Worm (Caenorhabditis elegans): ENCODE results near the gene dyn-1.

The dyn-1 gene

DNA sequence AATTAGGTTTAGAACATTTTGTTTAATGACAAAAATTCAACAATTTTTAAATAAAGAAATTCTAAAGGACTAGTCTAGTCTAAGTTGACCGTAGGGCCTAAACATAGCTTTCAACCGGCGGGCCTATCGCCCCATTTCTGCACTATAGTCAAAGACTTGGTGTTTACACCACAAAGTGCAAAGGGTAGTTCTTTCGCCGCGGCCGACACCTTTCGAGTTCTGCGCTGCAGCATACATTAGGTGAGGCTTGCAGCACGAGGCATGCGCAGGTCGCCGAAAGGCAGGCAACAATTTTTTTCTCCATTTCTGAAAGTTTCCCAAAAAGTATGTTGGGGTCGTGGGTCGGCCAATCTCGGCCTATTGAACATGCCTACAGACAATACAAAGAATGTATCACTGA lies 40.2 kb upstream of the dyn-1 start:
- TF ChIP-seq egl-27 (tag; optimal IDR thresholded peaks at IDR 0.05) (no peak), fos-1 (tag; optimal IDR thresholded peaks at IDR 0.05) (no peak), eor-1 (tag; optimal IDR thresholded peaks at IDR 0.05) (no peak), snpc-4 (tag; optimal IDR thresholded peaks at IDR 0.05) (no peak), nhr-76 (tag; optimal IDR thresholded peaks at IDR 0.05) (no peak), nhr-23 (tag; optimal IDR thresholded peaks at IDR 0.05) (no peak), nhr-28 (tag; optimal IDR thresholded peaks at IDR 0.05) (no peak), ceh-28 (tag; optimal IDR thresholded peaks at IDR 0.05) (no peak), ztf-11 (tag; optimal IDR thresholded peaks at IDR 0.05) (no peak), nhr-67 (tag; optimal IDR thresholded peaks at IDR 0.05) (no peak), nhr-12 (tag; optimal IDR thresholded peaks at IDR 0.05) (no peak), unc-39 (tag; optimal IDR thresholded peaks at IDR 0.05) (no peak), pha-4 (tag; optimal IDR thresholded peaks at IDR 0.05) (no peak)

DNA sequence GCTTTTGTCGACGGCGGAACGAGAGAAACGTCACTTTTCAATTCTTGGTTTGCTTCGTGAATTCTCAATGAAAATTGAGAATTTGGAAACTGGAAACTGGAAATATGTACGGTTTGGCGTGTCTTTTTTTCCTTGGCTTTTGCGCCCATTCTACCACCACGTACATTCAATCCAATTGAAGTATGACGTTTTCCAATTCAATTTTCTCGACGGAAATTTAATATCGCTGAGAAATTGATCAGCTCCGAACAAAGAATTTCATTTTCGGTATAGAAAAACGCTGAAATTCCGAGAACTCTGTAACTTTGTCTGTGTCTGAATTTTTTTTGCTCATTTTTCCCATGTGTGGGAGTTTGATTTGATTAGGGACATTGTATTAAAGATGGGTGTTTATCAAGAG lies 35.4 kb upstream of the dyn-1 start:
- TF ChIP-seq ceh-9 (tag; optimal IDR thresholded peaks at IDR 0.05): no peak
- no peak for TF ChIP-seq lin-15B (tag; optimal IDR thresholded peaks at IDR 0.05)
- TF ChIP-seq hmg-11 (tag; optimal IDR thresholded peaks at IDR 0.05): no peak
- TF ChIP-seq aly-2 (tag; optimal IDR thresholded peaks at IDR 0.05): no peak
- TF ChIP-seq ama-1 (optimal IDR thresholded peaks at IDR 0.05): no peak
- no peak for TF ChIP-seq pqm-1 (tag; optimal IDR thresholded peaks at IDR 0.05)
- no peak for TF ChIP-seq egl-5 (tag; optimal IDR thresholded peaks at IDR 0.05)
- no peak for TF ChIP-seq fkh-10 (GFP tag; optimal IDR thresholded peaks at IDR 0.05)
- no peak for TF ChIP-seq lin-39 (tag; optimal IDR thresholded peaks at IDR 0.05)
- no peak for TF ChIP-seq egl-27 (tag; optimal IDR thresholded peaks at IDR 0.05)
- no peak for TF ChIP-seq snpc-4 (tag; optimal IDR thresholded peaks at IDR 0.05)
- no peak for TF ChIP-seq skn-1 (tag; optimal IDR thresholded peaks at IDR 0.05)
- TF ChIP-seq nhr-28 (tag; optimal IDR thresholded peaks at IDR 0.05): no peak

DNA sequence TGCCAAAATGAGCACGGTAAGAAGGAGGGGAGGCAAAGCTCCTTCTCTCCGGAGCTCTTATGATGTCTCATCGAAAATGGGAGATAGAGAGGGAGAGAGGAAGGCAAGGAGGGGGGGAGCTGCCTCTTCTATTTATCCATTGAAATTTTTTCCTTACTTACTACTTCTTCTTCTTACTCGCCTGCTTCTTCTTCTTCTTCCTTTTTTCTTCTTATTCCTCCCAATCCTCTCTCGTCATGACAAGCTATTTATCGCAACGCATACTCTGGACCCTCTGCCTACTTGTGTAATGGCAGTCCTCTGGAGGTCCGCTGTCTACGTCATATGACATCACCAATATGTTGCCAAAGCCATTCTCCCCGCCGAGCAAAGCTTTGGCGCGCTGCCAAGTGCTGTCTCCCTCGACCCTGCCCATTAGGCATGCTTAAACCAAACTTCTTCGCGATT lies 33.5 kb upstream of the dyn-1 start:
- TF ChIP-seq ama-1 (optimal IDR thresholded peaks at IDR 0.05): no peak
- no peak for TF ChIP-seq nhr-12 (tag; optimal IDR thresholded peaks at IDR 0.05)
- TF ChIP-seq lsy-12 (tag; optimal IDR thresholded peaks at IDR 0.05): no peak
- no peak for TF ChIP-seq ztf-11 (tag; optimal IDR thresholded peaks at IDR 0.05)
- TF ChIP-seq pqm-1 (tag; optimal IDR thresholded peaks at IDR 0.05): no peak
- no peak for TF ChIP-seq ztf-4 (tag; optimal IDR thresholded peaks at IDR 0.05)
- no peak for TF ChIP-seq nhr-76 (tag; optimal IDR thresholded peaks at IDR 0.05)
- TF ChIP-seq mml-1 (tag; optimal IDR thresholded peaks at IDR 0.05): no peak
- TF ChIP-seq nhr-25 (tag; optimal IDR thresholded peaks at IDR 0.05): no peak
- TF ChIP-seq elt-2 (tag; optimal IDR thresholded peaks at IDR 0.05): no peak
- peak; percentile 12 for TF ChIP-seq elt-1 (tag; optimal IDR thresholded peaks at IDR 0.05)
- TF ChIP-seq egl-5 (tag; optimal IDR thresholded peaks at IDR 0.05): peak; percentile 63
- TF ChIP-seq elt-3 (tag; optimal IDR thresholded peaks at IDR 0.05): no peak
- TF ChIP-seq fkh-10 (GFP tag; optimal IDR thresholded peaks at IDR 0.05): no peak
- no peak for TF ChIP-seq zag-1 (tag; optimal IDR thresholded peaks at IDR 0.05)
- no peak for TF ChIP-seq fkh-2 (tag; optimal IDR thresholded peaks at IDR 0.05)
- TF ChIP-seq unc-39 (tag; optimal IDR thresholded peaks at IDR 0.05): no peak
- no peak for TF ChIP-seq pha-4 (tag; optimal IDR thresholded peaks at IDR 0.05)
- TF ChIP-seq snpc-4 (tag; optimal IDR thresholded peaks at IDR 0.05): no peak
- TF ChIP-seq ceh-82 (tag; optimal IDR thresholded peaks at IDR 0.05): peak; percentile 15
- TF ChIP-seq nfya-1 (tag; optimal IDR thresholded peaks at IDR 0.05; ENCODE audit: insufficient read depth): peak; percentile 72
- no peak for TF ChIP-seq nhr-23 (tag; optimal IDR thresholded peaks at IDR 0.05)
- TF ChIP-seq lin-39 (tag; optimal IDR thresholded peaks at IDR 0.05): peak; percentile 79
- no peak for TF ChIP-seq lin-15B (tag; optimal IDR thresholded peaks at IDR 0.05)
- no peak for TF ChIP-seq ceh-9 (tag; optimal IDR thresholded peaks at IDR 0.05)
- TF ChIP-seq skn-1 (tag; optimal IDR thresholded peaks at IDR 0.05): no peak
- TF ChIP-seq tbx-2 (tag; optimal IDR thresholded peaks at IDR 0.05): peak; percentile 66
- no peak for TF ChIP-seq aly-2 (tag; optimal IDR thresholded peaks at IDR 0.05)
- TF ChIP-seq eor-1 (tag; optimal IDR thresholded peaks at IDR 0.05): no peak
- TF ChIP-seq jun-1 (tag; optimal IDR thresholded peaks at IDR 0.05): no peak
- TF ChIP-seq unc-62 (GFP tag; optimal IDR thresholded peaks at IDR 0.05): no peak
- peak; percentile 65 for TF ChIP-seq ceh-28 (tag; optimal IDR thresholded peaks at IDR 0.05)
- no peak for TF ChIP-seq nhr-67 (tag; optimal IDR thresholded peaks at IDR 0.05)
- no peak for TF ChIP-seq nhr-11 (tag; optimal IDR thresholded peaks at IDR 0.05)
- TF ChIP-seq egl-27 (tag; optimal IDR thresholded peaks at IDR 0.05): no peak
- peak; percentile 53 for TF ChIP-seq hmg-11 (tag; optimal IDR thresholded peaks at IDR 0.05)
- no peak for TF ChIP-seq nhr-237 (tag; optimal IDR thresholded peaks at IDR 0.05)
- no peak for TF ChIP-seq ceh-16 (tag; optimal IDR thresholded peaks at IDR 0.05)
- no peak for TF ChIP-seq nhr-28 (tag; optimal IDR thresholded peaks at IDR 0.05)

Measured in whole organism, L3 larva.